Worm (Caenorhabditis elegans): ENCODE measurements around the gene fbxb-88.

Gene fbxb-88

DNA sequence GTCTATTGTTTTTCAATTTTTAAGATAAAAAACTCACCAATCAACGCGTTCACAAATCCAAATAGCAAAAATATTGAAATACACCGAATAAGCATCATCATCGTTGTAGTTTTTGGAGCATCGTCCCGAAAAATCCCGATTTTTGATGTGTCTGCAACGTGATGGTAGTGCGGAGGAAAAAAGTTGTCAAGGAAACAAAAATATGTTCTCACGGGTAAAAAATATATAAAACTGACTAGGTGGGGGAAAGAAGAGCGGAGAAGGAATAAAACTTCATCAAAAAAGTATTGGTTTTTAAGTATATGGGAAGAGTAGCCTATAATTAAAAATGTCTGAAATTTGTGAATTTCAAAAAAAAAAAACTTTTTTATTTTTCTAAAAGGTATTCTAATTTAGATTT, 15.7 kb downstream of the fbxb-88 start, which contains the start of gene rig-6:
rig-6 (minus strand) TSS at position 101 of the 400 bp plus-strand sequence.
- TF ChIP-seq W03F9.2 (tag; optimal IDR thresholded peaks at IDR 0.05) (no peak), dao-5 (tag; optimal IDR thresholded peaks at IDR 0.05) (no peak), him-1 (tag; optimal IDR thresholded peaks at IDR 0.05) (no peak)

DNA sequence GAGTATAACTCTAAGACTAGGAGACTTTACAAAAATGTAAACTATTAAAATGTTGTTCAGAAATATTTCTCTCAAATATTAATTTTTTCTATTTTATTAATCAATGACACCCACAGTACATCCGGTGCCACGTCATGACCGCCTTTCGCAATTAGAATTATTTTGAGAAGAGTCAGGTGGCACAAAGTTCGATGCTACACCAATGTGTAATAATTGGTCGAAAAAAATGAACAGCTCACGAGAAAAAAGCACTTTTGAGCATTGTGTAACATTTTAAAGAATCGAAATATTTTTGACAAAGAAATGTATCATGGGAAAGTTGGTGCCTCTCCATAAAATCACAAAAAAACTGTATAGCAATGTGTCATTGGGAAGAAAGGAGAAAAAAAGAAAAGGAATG, 21.0 kb downstream of the fbxb-88 start:
- no peak for TF ChIP-seq W03F9.2 (tag; optimal IDR thresholded peaks at IDR 0.05)

DNA sequence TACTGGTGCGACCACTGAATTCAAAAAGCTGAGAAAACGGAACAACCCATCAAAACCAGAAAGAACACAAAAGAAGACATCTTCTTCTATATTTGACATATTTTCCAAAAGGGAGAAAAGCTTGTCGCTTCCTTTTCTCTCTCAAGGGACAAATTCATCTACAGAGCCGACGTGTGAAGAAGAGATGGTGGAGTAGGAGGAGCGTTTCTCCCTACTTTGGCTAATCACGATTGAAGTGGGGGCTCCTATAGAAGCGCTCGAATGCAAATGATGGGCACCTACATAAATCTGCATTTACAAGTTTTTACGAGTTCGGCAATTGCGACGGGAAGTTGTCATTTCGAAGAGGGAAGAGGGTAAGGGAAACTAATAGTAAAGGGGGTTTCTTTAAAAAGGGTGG, 21.4 kb downstream of the fbxb-88 start:
- TF ChIP-seq W03F9.2 (tag; optimal IDR thresholded peaks at IDR 0.05) (no peak), him-1 (tag; optimal IDR thresholded peaks at IDR 0.05) (no peak), dao-5 (tag; optimal IDR thresholded peaks at IDR 0.05) (no peak)

DNA sequence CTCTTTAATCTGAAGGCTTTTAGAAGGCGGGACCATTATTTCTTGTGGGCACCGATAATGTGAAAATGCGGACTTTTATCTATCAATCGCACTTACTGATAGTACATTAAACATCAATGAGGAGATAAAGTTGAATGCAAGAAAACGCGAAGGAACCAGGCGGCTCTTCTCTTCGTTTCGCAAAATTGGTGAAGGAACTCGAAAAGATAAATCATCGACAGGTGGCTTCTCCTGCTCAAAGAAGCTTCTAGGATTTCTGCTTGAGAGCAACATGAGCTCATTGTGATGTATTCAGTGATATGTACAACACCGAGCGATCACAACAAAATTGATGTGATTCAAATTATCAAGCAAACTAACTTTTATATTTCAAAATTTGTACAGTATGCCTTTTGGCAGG, 21.9 kb downstream of the fbxb-88 start:
- no peak for TF ChIP-seq dao-5 (tag; optimal IDR thresholded peaks at IDR 0.05)
- TF ChIP-seq W03F9.2 (tag; optimal IDR thresholded peaks at IDR 0.05) = no peak
- TF ChIP-seq him-1 (tag; optimal IDR thresholded peaks at IDR 0.05) = no peak

DNA sequence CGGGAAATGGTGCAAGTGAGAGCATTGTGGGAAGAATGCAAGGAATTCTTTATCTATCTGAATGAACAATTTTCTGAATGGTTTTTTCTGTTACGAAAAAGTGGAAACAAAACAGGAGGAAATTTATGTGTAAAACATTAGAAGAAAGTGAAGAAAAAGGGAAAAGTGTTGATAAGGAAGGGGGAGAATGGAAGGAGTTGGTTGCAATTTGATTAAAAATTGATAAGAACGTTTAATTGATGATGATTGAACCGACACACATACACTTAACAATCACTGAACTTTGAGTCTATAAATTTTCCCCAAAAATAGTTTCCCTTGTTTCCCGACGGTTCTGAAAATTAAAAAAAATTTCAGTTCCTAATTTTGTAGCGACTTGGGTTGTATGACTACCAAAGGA, 24.8 kb downstream of the fbxb-88 start:
- TF ChIP-seq W03F9.2 (tag; optimal IDR thresholded peaks at IDR 0.05) = no peak
- TF ChIP-seq him-1 (tag; optimal IDR thresholded peaks at IDR 0.05) = no peak
- no peak for TF ChIP-seq dao-5 (tag; optimal IDR thresholded peaks at IDR 0.05)

DNA sequence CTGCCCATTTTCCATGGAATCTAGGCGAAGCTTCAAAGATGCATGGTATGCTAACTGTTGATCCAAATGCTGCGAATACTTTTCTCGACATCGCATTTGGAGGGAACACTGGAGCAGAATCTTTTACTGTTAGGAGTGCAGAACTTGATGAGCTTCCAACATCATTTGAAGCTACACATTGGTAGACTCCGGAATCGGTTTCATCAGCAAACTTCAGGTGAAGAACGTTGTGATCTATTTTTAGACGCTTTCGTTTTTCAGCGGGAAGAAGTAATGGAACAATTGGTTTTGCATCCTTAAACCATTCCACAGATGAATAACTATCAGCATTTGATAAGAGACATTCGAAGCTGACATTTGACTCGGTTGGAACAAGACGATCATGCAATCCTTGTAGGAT, 27.2 kb downstream of the fbxb-88 start:
- TF ChIP-seq W03F9.2 (tag; optimal IDR thresholded peaks at IDR 0.05) (no peak), dao-5 (tag; optimal IDR thresholded peaks at IDR 0.05) (no peak), him-1 (tag; optimal IDR thresholded peaks at IDR 0.05) (no peak)

DNA sequence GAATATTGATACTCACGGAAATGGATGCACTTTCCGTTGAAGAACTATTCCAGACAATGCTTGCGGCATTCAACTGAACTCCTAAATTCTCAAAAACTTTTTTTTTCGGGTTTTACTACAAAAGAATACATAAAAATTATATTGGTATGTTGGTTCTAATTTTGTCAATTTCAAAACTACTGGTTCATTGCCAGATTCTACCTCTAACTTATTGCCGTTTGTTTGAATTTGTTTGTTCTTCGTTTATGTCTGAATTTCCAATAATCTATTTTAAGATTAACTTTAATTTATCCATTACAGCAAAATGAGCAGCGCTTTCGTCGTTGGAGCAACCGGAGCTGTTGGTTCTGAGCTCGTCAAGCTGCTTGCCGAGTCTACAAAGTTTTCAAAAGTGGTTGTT, 30.6 kb downstream of the fbxb-88 start, which contains the start of gene C33F10.14:
C33F10.14 (plus strand) TSS at position 301 of the 400 bp plus-strand sequence.
- TF ChIP-seq dao-5 (tag; optimal IDR thresholded peaks at IDR 0.05) = no peak

DNA sequence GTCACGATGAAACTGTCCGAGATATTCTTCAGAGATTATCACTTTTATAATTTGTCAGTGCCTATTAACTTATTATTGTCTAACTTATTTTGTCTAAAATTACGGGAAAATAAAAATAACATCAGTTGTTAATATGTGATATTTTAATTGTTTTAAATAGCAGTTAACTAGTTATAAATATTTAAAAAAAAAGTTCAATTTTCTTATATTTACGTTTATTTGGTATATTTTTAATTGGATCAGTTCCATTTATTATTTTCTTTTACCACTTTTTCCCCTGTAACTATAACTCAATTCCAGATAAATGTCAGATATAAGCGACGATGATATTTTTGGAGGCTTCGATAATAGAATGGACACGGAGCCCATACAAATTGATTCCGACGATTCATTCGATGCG, 32.2 kb downstream of the fbxb-88 start, which contains the start of gene C33F10.4:
C33F10.4 (plus strand) TSS at position 301 of the 400 bp plus-strand sequence.
- no peak for TF ChIP-seq him-1 (tag; optimal IDR thresholded peaks at IDR 0.05)
- no peak for TF ChIP-seq W03F9.2 (tag; optimal IDR thresholded peaks at IDR 0.05)
- TF ChIP-seq dao-5 (tag; optimal IDR thresholded peaks at IDR 0.05) = no peak

DNA sequence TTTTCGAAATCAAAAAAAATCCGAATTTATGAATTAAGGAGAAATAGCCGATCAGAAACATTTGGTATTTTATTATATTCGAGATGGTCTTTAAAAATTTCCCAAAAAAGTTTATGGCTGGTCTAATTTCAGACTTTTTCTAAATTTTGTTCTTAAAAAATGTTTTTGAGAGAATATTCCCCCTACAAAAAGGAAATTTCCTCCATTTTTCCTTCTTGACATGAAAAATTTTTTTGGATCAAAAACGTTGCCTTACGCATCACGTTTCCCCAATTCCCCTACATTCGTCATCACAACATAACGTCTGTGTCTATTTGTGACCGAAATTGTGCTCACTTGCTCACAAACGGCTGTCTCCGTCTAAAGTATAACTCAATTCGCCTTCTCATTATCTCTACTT, 34.4 kb downstream of the fbxb-88 start:
- TF ChIP-seq W03F9.2 (tag; optimal IDR thresholded peaks at IDR 0.05) (no peak), him-1 (tag; optimal IDR thresholded peaks at IDR 0.05) (no peak), dao-5 (tag; optimal IDR thresholded peaks at IDR 0.05) (no peak)

DNA sequence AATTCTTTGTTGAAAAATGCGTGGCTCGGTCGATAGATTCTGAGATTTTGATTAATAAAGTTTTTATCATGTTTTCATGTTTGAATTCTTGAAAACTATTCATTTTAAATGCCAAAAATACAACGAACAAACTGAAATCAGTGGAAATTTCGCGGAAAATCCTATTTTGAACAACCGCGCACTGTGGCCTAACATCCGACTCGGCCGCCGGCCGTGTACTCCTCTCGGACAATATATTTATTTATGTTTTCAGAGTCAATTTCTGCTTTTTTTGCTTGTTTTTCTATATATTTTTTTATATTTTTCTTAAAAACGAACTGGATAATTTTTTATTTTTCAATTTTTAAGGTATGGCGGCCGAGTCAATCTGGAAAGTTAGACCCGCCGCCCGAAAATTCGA, 36.4 kb downstream of the fbxb-88 start, which contains the start of gene F26G1.1:
F26G1.1 (plus strand) TSS at position 347 of the 400 bp plus-strand sequence.
- TF ChIP-seq W03F9.2 (tag; optimal IDR thresholded peaks at IDR 0.05) (peak; percentile 22), him-1 (tag; optimal IDR thresholded peaks at IDR 0.05) (peak; percentile 3), dao-5 (tag; optimal IDR thresholded peaks at IDR 0.05) (no peak)

DNA sequence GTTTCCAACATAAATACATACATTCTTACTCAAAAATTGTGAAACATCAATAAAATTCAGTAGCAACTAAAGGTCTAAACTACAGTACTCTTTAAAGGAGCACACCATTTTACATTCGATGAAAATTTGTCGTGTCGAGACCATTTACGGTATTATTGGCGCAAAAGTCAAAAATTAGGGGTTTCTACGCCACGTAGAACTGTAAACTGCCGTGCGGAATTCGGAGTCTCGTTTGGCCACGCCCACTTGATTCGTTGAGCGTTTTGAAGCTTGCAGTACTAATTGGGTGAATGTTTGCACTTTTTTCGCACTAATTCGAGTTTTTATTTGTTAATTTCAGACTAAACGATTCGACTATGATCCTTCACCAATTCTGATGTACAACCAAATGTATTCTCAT, 37.0 kb downstream of the fbxb-88 start:
- TF ChIP-seq him-1 (tag; optimal IDR thresholded peaks at IDR 0.05) (no peak), W03F9.2 (tag; optimal IDR thresholded peaks at IDR 0.05) (no peak), dao-5 (tag; optimal IDR thresholded peaks at IDR 0.05) (no peak)

DNA sequence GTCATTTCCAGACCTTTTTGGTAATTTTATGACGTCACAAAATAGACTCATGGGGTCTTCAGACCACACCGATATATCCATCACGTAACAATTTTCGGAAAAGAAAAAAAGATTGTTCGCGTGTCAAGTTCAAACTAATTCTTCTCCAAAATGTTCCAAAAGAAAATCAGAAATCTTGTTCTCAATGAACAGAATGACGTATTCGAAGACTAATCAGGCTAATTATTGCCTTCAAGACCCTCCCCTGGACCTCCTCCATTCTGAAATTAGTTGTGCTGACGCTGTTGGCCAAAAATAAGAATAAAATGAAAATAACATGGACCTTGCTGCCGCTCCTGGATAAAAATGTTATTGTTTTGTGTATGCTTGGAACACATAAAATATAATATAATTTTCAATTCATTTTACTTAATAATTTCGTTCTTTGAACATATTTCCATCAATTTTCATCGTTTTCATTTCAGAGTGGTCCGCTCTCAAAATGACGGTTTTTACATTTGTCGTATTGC, 37.8 kb downstream of the fbxb-88 start, which contains the start of gene F26G1.15:
F26G1.15 (plus strand) TSS at position 459 of the 509 bp plus-strand sequence.
- TF ChIP-seq W03F9.2 (tag; optimal IDR thresholded peaks at IDR 0.05) (no peak), him-1 (tag; optimal IDR thresholded peaks at IDR 0.05) (no peak), dao-5 (tag; optimal IDR thresholded peaks at IDR 0.05) (no peak)

DNA sequence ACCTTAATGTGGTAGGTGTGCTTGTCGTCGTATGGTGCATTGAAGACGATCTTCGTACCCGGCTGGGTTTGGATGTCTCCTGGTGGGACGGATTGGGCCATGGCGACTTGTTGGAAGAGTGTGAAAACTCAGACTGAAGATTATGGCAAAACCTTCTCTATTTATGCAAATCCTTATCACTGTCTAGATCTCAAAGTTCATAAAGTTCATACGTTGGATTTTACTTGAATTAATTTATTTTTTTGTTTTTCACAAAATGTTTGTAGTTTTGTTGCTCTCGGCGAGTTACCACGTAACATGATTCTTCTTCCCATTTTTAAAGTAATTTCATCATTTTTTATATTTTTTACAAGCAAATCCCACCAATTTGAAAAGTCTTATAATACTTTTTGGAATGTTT, 41.5 kb downstream of the fbxb-88 start, which contains the start of gene msp-3:
msp-3 (minus strand) TSS at position 101 of the 400 bp plus-strand sequence.
- no peak for TF ChIP-seq dao-5 (tag; optimal IDR thresholded peaks at IDR 0.05)

DNA sequence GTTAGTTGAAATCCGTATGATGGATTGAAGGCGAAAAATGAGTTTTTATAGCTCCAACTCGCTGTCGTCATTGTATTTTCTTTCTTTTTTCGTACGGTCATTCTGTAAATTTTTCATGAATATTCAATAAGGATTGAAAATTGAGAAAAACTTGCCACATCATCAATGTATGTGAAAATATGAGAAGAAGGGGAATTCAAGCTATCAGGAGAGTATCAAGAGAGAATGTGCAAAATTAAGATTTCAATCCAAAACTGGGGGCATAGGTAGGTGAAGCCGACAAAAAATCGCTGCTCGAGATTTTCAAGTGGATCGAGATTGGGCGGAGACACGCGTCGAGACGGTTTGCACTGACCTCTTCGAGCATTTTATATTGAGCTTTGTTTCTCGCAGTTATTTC, 43.2 kb downstream of the fbxb-88 start, which contains the start of gene nep-12:
nep-12 (minus strand) TSS at position 101 of the 400 bp plus-strand sequence.
- TF ChIP-seq him-1 (tag; optimal IDR thresholded peaks at IDR 0.05) = no peak

DNA sequence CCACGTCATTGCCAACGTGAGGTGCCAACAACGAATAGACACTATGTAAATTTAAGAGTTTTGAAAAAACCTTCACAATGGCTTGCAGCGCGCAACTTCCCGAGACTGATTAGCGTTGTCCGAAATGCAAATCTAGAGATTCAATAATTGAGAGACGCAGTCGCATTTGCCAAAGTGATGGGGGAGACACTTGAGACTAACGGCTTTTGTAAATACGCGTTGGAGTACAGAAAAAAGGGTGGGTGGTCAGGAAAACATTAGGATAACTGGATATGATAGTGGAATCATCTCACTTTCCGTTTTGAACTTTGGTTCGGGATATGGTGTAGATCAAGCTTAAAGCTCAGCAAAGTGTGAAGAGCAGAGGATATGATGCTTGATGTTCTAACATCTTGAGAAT, 47.9 kb downstream of the fbxb-88 start:
- no peak for TF ChIP-seq W03F9.2 (tag; optimal IDR thresholded peaks at IDR 0.05)
